Fruit fly (Drosophila melanogaster) whole organism, embryonic: ENCODE measurements around the gene plx.

Source experiments
- Asciz ChIP-seq: fragments of 200-800 bp; sonication (Bioruptor generic); optimal IDR thresholded peaks from 2 replicates; lab custom pipeline; 2017; ENCODE audit warnings: missing biosample characterization, mild to moderate bottlenecking, missing genetic modification characterization, missing genetic modification reagents
- Atf-2 ChIP-seq: fragments of 200-800 bp; sonication (Bioruptor generic); optimal IDR thresholded peaks from 2 replicates; lab custom pipeline; 2016; ENCODE audit warnings: missing biosample characterization, missing genetic modification characterization
- B-H2 ChIP-seq: fragments of 200-800 bp; sonication (Bioruptor generic); optimal IDR thresholded peaks from 2 replicates; lab custom pipeline; 2018; ENCODE audit warnings: missing biosample characterization, mild to moderate bottlenecking, missing genetic modification characterization
- BEAF-32 ChIP-seq: fragments of 200-800 bp; sonication (Bioruptor generic); optimal IDR thresholded peaks from 3 replicates; lab custom pipeline; 2017; ENCODE audit warnings: missing biosample characterization, missing genetic modification characterization, mild to moderate bottlenecking, moderate library complexity, missing genetic modification reagents
- Bdp1 ChIP-seq: fragments of 200-800 bp; sonication (Bioruptor generic); optimal IDR thresholded peaks from 3 replicates; lab custom pipeline; 2016; ENCODE audit warnings: missing biosample characterization, missing genetic modification characterization
- CG10267 ChIP-seq: fragments of 200-800 bp; sonication (Bioruptor generic); optimal IDR thresholded peaks from 2 replicates; lab custom pipeline; 2018; ENCODE audit warnings: missing biosample characterization, mild to moderate bottlenecking, missing genetic modification characterization, moderate library complexity
- CG10366 ChIP-seq: fragments of 200-800 bp; sonication (Bioruptor generic); IDR thresholded peaks from 2 replicates; pipeline ENCODE4 v1.3.6; 2022; ENCODE audit warnings: missing biosample characterization, missing genetic modification characterization
- CG11085 ChIP-seq: fragments of 200-800 bp; sonication (Bioruptor generic); IDR thresholded peaks from 2 replicates; pipeline ENCODE4 v1.3.6; 2022; ENCODE audit warnings: missing biosample characterization, missing genetic modification characterization
- CG11398 ChIP-seq: fragments of 200-800 bp; sonication (Bioruptor generic); optimal IDR thresholded peaks from 2 replicates; lab custom pipeline; 2016; ENCODE audit warnings: missing biosample characterization, missing genetic modification characterization
- CG12299 ChIP-seq: fragments of 200-800 bp; sonication (Bioruptor generic); optimal IDR thresholded peaks from 2 replicates; lab custom pipeline; 2018; ENCODE audit warnings: missing biosample characterization, mild to moderate bottlenecking, missing genetic modification characterization
- CG12391 ChIP-seq: fragments of 200-800 bp; sonication (Bioruptor generic); optimal IDR thresholded peaks from 3 replicates; lab custom pipeline; 2018; ENCODE audit warnings: missing biosample characterization, mild to moderate bottlenecking, missing genetic modification characterization, moderate library complexity
- CG14014 ChIP-seq: fragments of 200-800 bp; sonication (Bioruptor generic); IDR thresholded peaks from 2 replicates; pipeline ENCODE4 v1.3.6; 2022; ENCODE audit warnings: missing biosample characterization, missing genetic modification characterization
- CG14441 ChIP-seq: fragments of 200-800 bp; sonication (Bioruptor generic); IDR thresholded peaks from 2 replicates; pipeline ENCODE4 v1.3.6; 2022; ENCODE audit warnings: missing biosample characterization, missing genetic modification characterization
- CG15073 ChIP-seq: fragments of 200-800 bp; sonication (Bioruptor generic); optimal IDR thresholded peaks from 2 replicates; lab custom pipeline; 2016; ENCODE audit warnings: missing biosample characterization, missing genetic modification characterization
- CG1529 ChIP-seq: fragments of 200-800 bp; sonication (Bioruptor generic); optimal IDR thresholded peaks from 3 replicates; lab custom pipeline; 2018; ENCODE audit warnings: missing biosample characterization, missing genetic modification characterization
- CG16863 ChIP-seq: fragments of 200-800 bp; sonication (Bioruptor generic); optimal IDR thresholded peaks from 3 replicates; lab custom pipeline; 2016; ENCODE audit warnings: missing biosample characterization, missing genetic modification characterization
- CG18599 ChIP-seq: fragments of 200-800 bp; sonication (Bioruptor generic); optimal IDR thresholded peaks from 3 replicates; lab custom pipeline; 2017; ENCODE audit warnings: missing biosample characterization, missing genetic modification characterization, mild to moderate bottlenecking, moderate library complexity, missing genetic modification reagents
- CG4282 ChIP-seq: fragments of 200-800 bp; sonication (Bioruptor generic); optimal IDR thresholded peaks from 2 replicates; lab custom pipeline; 2016; ENCODE audit warnings: missing biosample characterization, missing genetic modification characterization
- CG4424 ChIP-seq: fragments of 200-800 bp; sonication (Bioruptor generic); optimal IDR thresholded peaks from 3 replicates; lab custom pipeline; 2016; ENCODE audit warnings: missing biosample characterization, missing genetic modification characterization
- CG6254 ChIP-seq: fragments of 200-800 bp; sonication (Bioruptor generic); optimal IDR thresholded peaks from 3 replicates; lab custom pipeline; 2017; ENCODE audit warnings: mild to moderate bottlenecking, missing biosample characterization, missing genetic modification reagents, missing genetic modification characterization
- CG7556 ChIP-seq: fragments of 200-800 bp; sonication (Bioruptor generic); optimal IDR thresholded peaks from 2 replicates; lab custom pipeline; 2017; ENCODE audit warnings: missing biosample characterization, mild to moderate bottlenecking, missing genetic modification characterization
- CG7987 ChIP-seq: fragments of 200-800 bp; sonication (Bioruptor generic); optimal IDR thresholded peaks from 2 replicates; lab custom pipeline; 2018; ENCODE audit warnings: missing biosample characterization, mild to moderate bottlenecking, missing genetic modification characterization, moderate library complexity
- CG9797 ChIP-seq: fragments of 200-800 bp; sonication (Bioruptor generic); optimal IDR thresholded peaks from 3 replicates; lab custom pipeline; 2018; ENCODE audit warnings: missing biosample characterization, mild to moderate bottlenecking, missing genetic modification characterization
- CG9876 ChIP-seq: fragments of 200-800 bp; sonication (Bioruptor generic); optimal IDR thresholded peaks from 2 replicates; lab custom pipeline; 2016; ENCODE audit warnings: missing biosample characterization, missing genetic modification characterization
- Chrac-16 ChIP-seq: fragments of 200-800 bp; sonication (Bioruptor generic); optimal IDR thresholded peaks from 3 replicates; lab custom pipeline; 2016; ENCODE audit warnings: missing biosample characterization, missing genetic modification characterization
- Dfd ChIP-seq, 2 experiments: fragments of >200 bp; optimal IDR thresholded peaks; 2 replicates each; lab custom pipeline; 2017; ENCODE audit warnings: missing biosample characterization in 2 of 2, missing genetic modification characterization in 2 of 2
- Dip2 ChIP-seq: fragments of 200-800 bp; sonication (Bioruptor generic); IDR thresholded peaks from 2 replicates; pipeline ENCODE4 v1.3.6; 2022; ENCODE audit warnings: missing biosample characterization, missing genetic modification characterization
- HLH54F ChIP-seq: fragments of 200-800 bp; sonication (Bioruptor generic); optimal IDR thresholded peaks from 3 replicates; lab custom pipeline; 2016; ENCODE audit warnings: missing biosample characterization, missing genetic modification characterization
- Lpt ChIP-seq: fragments of >200 bp; optimal IDR thresholded peaks from 2 replicates; lab custom pipeline; 2018; ENCODE audit warnings: missing biosample characterization, missing genetic modification characterization
- Ptx1 ChIP-seq: fragments of 200-800 bp; sonication (Bioruptor generic); IDR thresholded peaks from 2 replicates; pipeline ENCODE4 v1.3.6; 2022; ENCODE audit warnings: missing biosample characterization, missing genetic modification characterization
- Side ChIP-seq: fragments of 200-800 bp; sonication (Bioruptor generic); optimal IDR thresholded peaks from 2 replicates; lab custom pipeline; 2016; ENCODE audit warnings: missing biosample characterization, missing genetic modification characterization
- Sox102F ChIP-seq: fragments of 200-800 bp; sonication (Bioruptor generic); optimal IDR thresholded peaks from 2 replicates; lab custom pipeline; 2018; ENCODE audit warnings: missing biosample characterization, mild to moderate bottlenecking, missing genetic modification characterization, moderate library complexity
- Ssrp ChIP-seq: fragments of 200-800 bp; sonication (Bioruptor generic); optimal IDR thresholded peaks from 2 replicates; lab custom pipeline; 2018; ENCODE audit warnings: missing biosample characterization, mild to moderate bottlenecking, missing genetic modification characterization, moderate library complexity
- bab2 ChIP-seq: fragments of 200-800 bp; sonication (Bioruptor generic); optimal IDR thresholded peaks from 2 replicates; lab custom pipeline; 2016; ENCODE audit warnings: missing biosample characterization, missing genetic modification characterization
- bcd ChIP-seq: fragments of 200-800 bp; sonication (Bioruptor generic); optimal IDR thresholded peaks from 2 replicates; lab custom pipeline; 2017; ENCODE audit warnings: missing biosample characterization, mild to moderate bottlenecking, missing genetic modification characterization
- cas ChIP-seq: fragments of 200-800 bp; sonication (Bioruptor generic); IDR thresholded peaks from 2 replicates; pipeline ENCODE4 v1.3.6; 2022; ENCODE audit warnings: missing biosample characterization, missing genetic modification characterization
- emc ChIP-seq: fragments of 200-800 bp; sonication (Bioruptor generic); optimal IDR thresholded peaks from 2 replicates; lab custom pipeline; 2016; ENCODE audit warnings: missing biosample characterization, missing genetic modification characterization
- ham ChIP-seq: fragments of 200-800 bp; sonication (Bioruptor generic); IDR thresholded peaks from 2 replicates; pipeline ENCODE4 v1.3.6; 2022; ENCODE audit warnings: missing biosample characterization, missing genetic modification characterization
- hbn ChIP-seq: fragments of 200-800 bp; sonication (Bioruptor generic); IDR thresholded peaks from 2 replicates; pipeline ENCODE4 v1.3.6; 2022; ENCODE audit warnings: missing biosample characterization, missing genetic modification characterization; ENCODE audit not compliant: partially characterized antibody
- her ChIP-seq: fragments of 200-800 bp; sonication (Bioruptor generic); optimal IDR thresholded peaks from 2 replicates; lab custom pipeline; 2016; ENCODE audit warnings: missing biosample characterization, missing genetic modification characterization
- hkb ChIP-seq, 2 experiments: fragments of 200-800 bp in 1 of 2; fragments of >200 bp in 1 of 2; sonication (Bioruptor generic) in 1 of 2; IDR thresholded peaks in 1 of 2; optimal IDR thresholded peaks in 1 of 2; 2 replicates each; pipeline versions ENCODE4 v1.3.6 to Lab custom; 2017 to 2022; ENCODE audit warnings: missing biosample characterization in 1 of 2, missing genetic modification characterization in 1 of 2
- nom ChIP-seq: fragments of 200-800 bp; sonication (Bioruptor generic); optimal IDR thresholded peaks from 2 replicates; lab custom pipeline; 2017; ENCODE audit warnings: missing biosample characterization, missing genetic modification characterization, mild to moderate bottlenecking, moderate library complexity, missing genetic modification reagents
- pb ChIP-seq: fragments of 200-800 bp; sonication (Bioruptor generic); optimal IDR thresholded peaks from 3 replicates; lab custom pipeline; 2016; ENCODE audit warnings: missing biosample characterization, missing genetic modification characterization
- prd ChIP-seq, 3 experiments: fragments of >200 bp in 2 of 3; fragments of 200-800 bp in 1 of 3; sonication (Bioruptor generic) in 1 of 3; optimal IDR thresholded peaks in 2 of 3; IDR thresholded peaks in 1 of 3; 2 replicates in 2 of 3; 3 replicates in 1 of 3; pipeline versions ENCODE4 v1.3.6 to Lab custom; 2017 to 2022; ENCODE audit warnings: missing biosample characterization in 1 of 3, missing genetic modification characterization in 1 of 3
- ssp ChIP-seq: fragments of 200-800 bp; sonication (Bioruptor generic); IDR thresholded peaks from 2 replicates; pipeline ENCODE4 v1.3.6; 2022; ENCODE audit warnings: missing biosample characterization, missing genetic modification characterization
- twi ChIP-seq: fragments of 200-800 bp; optimal IDR thresholded peaks from 2 replicates; lab custom pipeline; 2019; ENCODE audit warnings: missing biosample characterization, mild to moderate bottlenecking, missing genetic modification characterization, moderate library complexity
- tx ChIP-seq: fragments of 200-800 bp; sonication (Bioruptor generic); optimal IDR thresholded peaks from 2 replicates; lab custom pipeline; 2016; ENCODE audit warnings: missing biosample characterization, missing genetic modification characterization
- unpg ChIP-seq: fragments of 200-800 bp; sonication (Bioruptor generic); optimal IDR thresholded peaks from 3 replicates; lab custom pipeline; 2018; ENCODE audit warnings: missing biosample characterization, mild to moderate bottlenecking, missing genetic modification characterization, moderate library complexity

Gene plx

DNA sequence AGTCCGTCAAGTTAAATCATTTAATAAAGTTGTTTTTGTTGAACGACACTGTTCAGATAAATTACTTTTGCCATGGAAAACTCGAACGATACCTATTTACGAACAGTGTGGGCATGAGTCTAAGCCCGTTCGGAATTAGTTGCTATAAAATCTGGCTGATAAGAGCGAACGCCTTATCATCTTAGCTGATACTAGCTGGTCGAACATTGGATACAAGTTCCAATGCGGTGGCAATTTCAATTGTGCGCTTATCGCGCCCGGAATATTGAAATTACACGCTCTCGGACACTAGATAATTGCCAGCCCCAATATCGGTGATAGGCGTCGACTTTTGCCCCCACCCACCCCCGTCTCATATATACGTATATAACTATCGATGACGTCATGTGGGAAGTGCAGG lies 31.8 kb upstream of the plx start (continued):
- TF ChIP-seq hkb (optimal IDR thresholded peaks at IDR 0.05; lab: Kevin White, UChicago) (no peak), hkb (GFP tag; IDR thresholded peaks at IDR 0.05; lab: Robert Waterston, UW) (peak; percentile 20)

DNA sequence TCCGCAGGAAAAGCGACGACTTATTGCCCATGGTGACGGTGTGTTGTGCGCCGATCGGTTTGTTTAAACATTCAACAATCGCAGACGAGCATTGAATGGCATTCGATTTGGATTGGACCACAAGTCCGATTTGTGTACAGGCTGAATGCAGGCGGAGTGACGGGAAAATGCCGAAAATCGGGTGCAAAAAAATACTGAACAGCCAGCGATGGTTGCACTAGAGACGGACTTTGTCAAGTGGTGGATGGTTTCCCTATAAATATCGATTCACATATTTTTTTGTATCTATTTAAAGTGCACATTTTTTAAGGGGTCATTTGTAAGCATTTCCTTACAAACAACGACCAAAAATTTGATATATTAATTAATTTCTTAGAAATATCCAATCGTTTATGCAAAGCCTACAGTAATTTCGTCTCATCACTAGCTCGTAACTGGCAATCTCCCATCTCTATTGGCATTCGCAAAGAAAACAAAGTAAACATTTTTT lies 30.9 kb upstream of the plx start, which contains the start of the genes elm and MED27:
TSS of gene elm (minus strand) at position 170 of the 490 bp plus-strand sequence.
TSS of gene MED27 (plus strand) at position 448 of the 490 bp plus-strand sequence.
- peak; percentile 91 for TF ChIP-seq CG11085 (GFP tag; lab: Robert Waterston, UW)
- TF ChIP-seq ssp (GFP tag; lab: Robert Waterston, UW), result peak; percentile 91
- peak; percentile 96 for TF ChIP-seq bab2 (GFP tag; lab: Kevin White, UChicago)
- TF ChIP-seq Lpt (GFP tag; lab: Kevin White, UChicago), result no peak
- peak; percentile 92 for TF ChIP-seq Sox102F
- peak; percentile 92 for TF ChIP-seq tx
- peak; percentile 80 for TF ChIP-seq ham
- TF ChIP-seq Bdp1, result peak; percentile 79
- TF ChIP-seq Side (GFP tag; lab: Kevin White, UChicago), result peak; percentile 89
- peak; percentile 80 for TF ChIP-seq CG9876 (GFP tag; lab: Kevin White, UChicago)
- peak; percentile 67 for TF ChIP-seq Asciz (GFP tag; lab: Kevin White, UChicago)
- TF ChIP-seq nom, result peak; percentile 58
- TF ChIP-seq emc, result peak; percentile 86
- TF ChIP-seq CG7987 (GFP tag; lab: Kevin White, UChicago), result peak; percentile 53
- TF ChIP-seq pb (GFP tag; lab: Kevin White, UChicago), result peak; percentile 75
- TF ChIP-seq CG12299 (tag; lab: Kevin White, UChicago), result peak; percentile 77
- TF ChIP-seq unpg (GFP tag; lab: Kevin White, UChicago), result peak; percentile 90
- peak; percentile 92 for TF ChIP-seq CG18599
- peak; percentile 92 for TF ChIP-seq CG10366 (GFP tag; lab: Robert Waterston, UW)
- peak; percentile 67 for TF ChIP-seq CG11398 (GFP tag; lab: Kevin White, UChicago)
- peak; percentile 85 for TF ChIP-seq CG7556 (GFP tag; lab: Kevin White, UChicago)
- peak; percentile 92 for TF ChIP-seq hbn (GFP tag; lab: Robert Waterston, UW)
- peak; percentile 93 for TF ChIP-seq CG14014 (GFP tag; lab: Robert Waterston, UW)
- TF ChIP-seq CG1529, result peak; percentile 75
- peak; percentile 86 for TF ChIP-seq cas (GFP tag; lab: Robert Waterston, UW)
- TF ChIP-seq bcd, result peak; percentile 93
- TF ChIP-seq CG4282 (GFP tag; lab: Kevin White, UChicago), result peak; percentile 86
- TF ChIP-seq Dfd (GFP tag; optimal IDR thresholded peaks at IDR 0.05; lab: Kevin White, UChicago), result peak in 1 of 2 experiments; percentile 59
- TF ChIP-seq Dip2 (GFP tag; lab: Robert Waterston, UW), result no peak
- TF ChIP-seq CG6254 (GFP tag; lab: Kevin White, UChicago), result peak; percentile 53
- peak; percentile 87 for TF ChIP-seq CG10267 (tag; lab: Kevin White, UChicago)
- TF ChIP-seq BEAF-32 (GFP tag; lab: Kevin White, UChicago), result peak; percentile 99
- TF ChIP-seq CG4424, result peak; percentile 95
- TF ChIP-seq prd (optimal IDR thresholded peaks at IDR 0.05; lab: Kevin White, UChicago), result no peak
- peak; percentile 98 for TF ChIP-seq prd (GFP tag; IDR thresholded peaks at IDR 0.05; lab: Robert Waterston, UW)
- TF ChIP-seq CG9797, result peak; percentile 95
- TF ChIP-seq CG12391 (tag; lab: Kevin White, UChicago), result peak; percentile 95
- peak; percentile 94 for TF ChIP-seq HLH54F (GFP tag; lab: Kevin White, UChicago)
- peak; percentile 64 for TF ChIP-seq CG15073 (GFP tag; lab: Kevin White, UChicago)
- peak; percentile 95 for TF ChIP-seq CG14441
- TF ChIP-seq CG16863 (GFP tag; lab: Kevin White, UChicago), result peak; percentile 87
- TF ChIP-seq Atf-2 (GFP tag; lab: Kevin White, UChicago), result peak; percentile 92
- TF ChIP-seq twi (tag; lab: Kevin White, UChicago), result peak; percentile 90
- peak; percentile 73 for TF ChIP-seq her (GFP tag; lab: Kevin White, UChicago)
- TF ChIP-seq B-H2 (GFP tag; lab: Kevin White, UChicago), result peak; percentile 91
- TF ChIP-seq Chrac-16, result peak; percentile 97
- TF ChIP-seq Ptx1 (GFP tag; lab: Robert Waterston, UW), result peak; percentile 97
- peak; percentile 94 for TF ChIP-seq Ssrp (tag; lab: Kevin White, UChicago)
